Worm (Caenorhabditis elegans) whole organism, L4/young adult: ENCODE measurements around the gene ttbk-8.1.

Experiments used
- W03F9.2 ChIP-seq: fragments of 150-350 bp; optimal IDR thresholded peaks from 2 replicates; lab custom pipeline; 2014; ENCODE audit warnings: missing biosample characterization, missing genetic modification characterization
- dao-5 ChIP-seq: sonication (generic microtip); optimal IDR thresholded peaks from 2 replicates; lab custom pipeline; 2016; ENCODE audit warnings: missing genotype, missing genetic modification characterization, moderate library complexity, missing compliant biosample characterization
- him-1 ChIP-seq: sonication (generic microtip); optimal IDR thresholded peaks from 2 replicates; lab custom pipeline; 2016; ENCODE audit warnings: missing genotype, missing genetic modification reagents, missing genetic modification characterization, missing compliant biosample characterization

ce11 chrIV:13465797-13466196 is 6.3 kb upstream of the ttbk-8.1 start, which contains the start of gene fezf-1:
- no peak for TF ChIP-seq dao-5 (tag; lab: Kevin White, UChicago)
- no peak for TF ChIP-seq him-1 (tag; lab: Kevin White, UChicago)
- TF ChIP-seq W03F9.2 (tag; lab: Kevin White, UChicago) = no peak
